Worm (Caenorhabditis elegans) whole organism, L2 larva: ENCODE measurements around the gene acs-19.

Source experiments
- C34F6.9 ChIP-seq: fragments of 150-350 bp; optimal IDR thresholded peaks from 2 replicates; lab custom pipeline; 2014; ENCODE audit warnings: missing biosample characterization, missing genetic modification characterization
- F13H6.1 ChIP-seq: sonication (generic microtip); optimal IDR thresholded peaks from 2 replicates; lab custom pipeline; 2016; ENCODE audit warnings: missing genetic modification characterization, missing compliant biosample characterization
- Y55F3AM.14 ChIP-seq: fragments of 200-800 bp; sonication (Bioruptor generic); optimal IDR thresholded peaks from 2 replicates; lab custom pipeline; 2018; ENCODE audit warnings: mild to moderate bottlenecking, missing genetic modification characterization, missing compliant biosample characterization
- ZK546.5 ChIP-seq: sonication (generic microtip); optimal IDR thresholded peaks from 2 replicates; lab custom pipeline; 2017; ENCODE audit warnings: missing biosample characterization, missing genetic modification characterization
- aly-2 ChIP-seq: fragments of 150-350 bp; optimal IDR thresholded peaks from 2 replicates; lab custom pipeline; 2014; ENCODE audit warnings: missing biosample characterization, missing genetic modification characterization
- blmp-1 ChIP-seq: sonication (generic microtip); optimal IDR thresholded peaks from 2 replicates; lab custom pipeline; 2017; ENCODE audit warnings: missing genetic modification characterization, mild to moderate bottlenecking, missing compliant biosample characterization, antibody characterized with exemption, moderate library complexity; ENCODE audit not compliant: insufficient read depth
- ceh-82 ChIP-seq: fragments of 150-350 bp; optimal IDR thresholded peaks from 2 replicates; lab custom pipeline; 2014; ENCODE audit warnings: missing biosample characterization, missing genetic modification characterization
- crh-2 ChIP-seq: sonication (generic microtip); optimal IDR thresholded peaks from 2 replicates; lab custom pipeline; 2017; ENCODE audit warnings: missing biosample characterization, missing genetic modification characterization
- elt-1 ChIP-seq: fragments of 150-350 bp; optimal IDR thresholded peaks from 2 replicates; lab custom pipeline; 2014; ENCODE audit warnings: missing biosample characterization, missing genetic modification characterization
- elt-3 ChIP-seq: sonication (generic microtip); optimal IDR thresholded peaks from 2 replicates; lab custom pipeline; 2017; ENCODE audit warnings: missing biosample characterization, missing genetic modification characterization
- fos-1 ChIP-seq: fragments of 150-350 bp; optimal IDR thresholded peaks from 2 replicates; lab custom pipeline; 2014; ENCODE audit warnings: missing biosample characterization, missing genetic modification characterization
- lin-11 ChIP-seq: fragments of 150-350 bp; sonication (generic microtip); optimal IDR thresholded peaks from 2 replicates; lab custom pipeline; 2014; ENCODE audit warnings: missing biosample characterization, missing genetic modification characterization, inconsistent platforms, mixed read lengths
- lin-13 ChIP-seq: fragments of 150-350 bp; optimal IDR thresholded peaks from 2 replicates; lab custom pipeline; 2014; ENCODE audit warnings: missing biosample characterization, missing genetic modification reagents, missing genetic modification characterization
- lin-39 ChIP-seq: fragments of 150-350 bp; optimal IDR thresholded peaks from 2 replicates; lab custom pipeline; 2014; ENCODE audit warnings: missing biosample characterization, missing genetic modification reagents, missing genetic modification characterization
- lsy-2 ChIP-seq, 2 experiments: fragments of 150-350 bp in 1 of 2; sonication (generic microtip) in 1 of 2; optimal IDR thresholded peaks; 2 replicates each; lab custom pipeline; 2014 to 2017; ENCODE audit warnings: missing biosample characterization in 2 of 2, missing genetic modification characterization in 2 of 2
- mab-5 ChIP-seq: fragments of 150-350 bp; optimal IDR thresholded peaks from 2 replicates; lab custom pipeline; 2014; ENCODE audit warnings: missing biosample characterization, missing genetic modification characterization
- mbf-1 ChIP-seq: sonication (generic microtip); optimal IDR thresholded peaks from 2 replicates; lab custom pipeline; 2017; ENCODE audit warnings: missing biosample characterization, missing genetic modification characterization
- nhr-10 ChIP-seq: sonication (generic microtip); optimal IDR thresholded peaks from 2 replicates; lab custom pipeline; 2017; ENCODE audit warnings: missing biosample characterization, missing genetic modification characterization
- nhr-11 ChIP-seq: fragments of 150-350 bp; optimal IDR thresholded peaks from 2 replicates; lab custom pipeline; 2014; ENCODE audit warnings: missing biosample characterization, missing genetic modification characterization
- nhr-12 ChIP-seq: fragments of 150-350 bp; optimal IDR thresholded peaks from 2 replicates; lab custom pipeline; 2014; ENCODE audit warnings: missing biosample characterization, missing genetic modification characterization
- nhr-129 ChIP-seq: fragments of 150-350 bp; optimal IDR thresholded peaks from 2 replicates; lab custom pipeline; 2014; ENCODE audit warnings: missing biosample characterization, missing genetic modification characterization
- nhr-23 ChIP-seq: fragments of 150-350 bp; optimal IDR thresholded peaks from 2 replicates; lab custom pipeline; 2014; ENCODE audit warnings: missing biosample characterization, missing genetic modification reagents, missing genetic modification characterization
- nhr-237 ChIP-seq: fragments of 150-350 bp; optimal IDR thresholded peaks from 2 replicates; lab custom pipeline; 2014; ENCODE audit warnings: missing biosample characterization, missing genetic modification characterization
- nhr-77 ChIP-seq: fragments of 150-350 bp; optimal IDR thresholded peaks from 2 replicates; lab custom pipeline; 2014; ENCODE audit warnings: missing biosample characterization, missing genetic modification characterization
- sem-4 ChIP-seq: fragments of 150-350 bp; optimal IDR thresholded peaks from 2 replicates; lab custom pipeline; 2014; ENCODE audit warnings: missing biosample characterization, missing genetic modification reagents, missing genetic modification characterization
- skn-1 ChIP-seq: sonication (generic microtip); optimal IDR thresholded peaks from 2 replicates; lab custom pipeline; 2017; ENCODE audit warnings: missing biosample characterization, missing genetic modification characterization
- sma-9 ChIP-seq, 2 experiments: fragments of 150-350 bp in 1 of 2; sonication (generic microtip) in 1 of 2; optimal IDR thresholded peaks; 2 replicates each; lab custom pipeline; 2014 to 2016; ENCODE audit warnings: missing genetic modification characterization in 2 of 2, mild to moderate bottlenecking in 1 of 2, missing biosample characterization in 1 of 2, missing compliant biosample characterization in 1 of 2, missing genetic modification reagents in 1 of 2, moderate library complexity in 1 of 2
- snpc-4 ChIP-seq: fragments of 150-350 bp; optimal IDR thresholded peaks from 2 replicates; lab custom pipeline; 2014; ENCODE audit warnings: missing biosample characterization, missing genetic modification characterization
- unc-39 ChIP-seq: fragments of 150-350 bp; optimal IDR thresholded peaks from 2 replicates; lab custom pipeline; 2014; ENCODE audit warnings: missing biosample characterization, missing genetic modification characterization
- unc-55 ChIP-seq: fragments of 150-350 bp; sonication (generic microtip); optimal IDR thresholded peaks from 3 replicates; lab custom pipeline; 2014; ENCODE audit warnings: missing biosample characterization, missing genetic modification reagents, missing genetic modification characterization
- unc-62 ChIP-seq: fragments of 150-350 bp; optimal IDR thresholded peaks from 2 replicates; lab custom pipeline; 2014; ENCODE audit warnings: missing biosample characterization, missing genetic modification reagents, missing genetic modification characterization
- ztf-4 ChIP-seq: fragments of 150-350 bp; optimal IDR thresholded peaks from 2 replicates; lab custom pipeline; 2014; ENCODE audit warnings: missing biosample characterization, missing genetic modification characterization

The acs-19 gene

DNA sequence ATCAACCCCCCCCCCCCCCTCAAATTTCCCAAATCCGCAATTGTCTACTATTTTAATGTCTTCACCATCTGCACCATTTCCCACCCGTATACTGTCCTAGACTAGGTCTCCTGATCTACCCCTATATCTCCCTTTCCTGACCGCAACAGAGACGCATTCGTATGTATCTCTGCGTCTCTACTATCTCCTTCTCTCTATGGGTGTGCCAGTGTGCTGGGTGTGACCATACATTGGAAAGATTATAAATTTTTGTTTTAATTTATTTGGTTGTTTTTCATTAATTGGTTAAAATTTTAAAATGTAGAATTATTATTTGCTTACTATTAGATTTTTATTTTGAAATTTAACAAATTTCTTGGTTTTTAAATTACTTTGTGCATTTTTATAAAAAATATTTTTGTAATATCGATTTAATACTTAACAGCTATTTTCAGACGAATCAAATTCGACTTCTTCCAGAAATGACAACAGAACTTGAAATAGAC lies 42.3 kb upstream of the acs-19 start, which contains the start of gene amx-1:
Gene amx-1 (plus strand): TSS at position 435 of the 485 bp plus-strand sequence.
- TF ChIP-seq nhr-129 (tag; lab: Kevin White, UChicago) (no peak), blmp-1 (tag; lab: Kevin White, UChicago) (no peak), lsy-2 (tag; optimal IDR thresholded peaks at IDR 0.05; lab: Kevin White, UChicago) (peak in 1 of 2 experiments; percentile 15), sem-4 (tag; lab: Kevin White, UChicago) (no peak)
- TF ChIP-seq, all 48 proteins: peak for 1

DNA sequence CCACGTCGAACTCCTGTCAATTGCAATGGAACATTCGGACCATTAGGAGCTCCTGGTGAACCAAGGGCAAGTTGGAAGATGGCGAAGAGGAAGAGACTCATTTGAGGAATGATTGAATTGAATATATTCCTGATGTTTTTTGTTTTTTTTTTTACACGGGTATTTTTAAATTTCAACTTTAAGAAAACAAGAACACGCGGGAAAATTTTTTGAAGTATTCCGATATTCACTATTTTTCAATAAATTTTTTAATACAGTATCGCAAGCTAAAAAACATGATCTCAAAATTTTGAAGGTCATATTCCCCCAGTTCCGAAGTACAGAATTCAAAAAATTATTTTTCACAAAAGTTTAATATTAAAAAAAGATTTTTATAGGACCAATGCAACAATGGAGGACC lies 35.2 kb upstream of the acs-19 start, which contains the start of gene cnnm-5:
Gene cnnm-5 (minus strand): TSS at position 101 of the 400 bp plus-strand sequence.
- no peak for TF ChIP-seq unc-62 (GFP tag; lab: Kevin White, UChicago)
- no peak for TF ChIP-seq snpc-4 (tag; lab: Kevin White, UChicago)
- TF ChIP-seq, all 48 proteins: peak for 0

DNA sequence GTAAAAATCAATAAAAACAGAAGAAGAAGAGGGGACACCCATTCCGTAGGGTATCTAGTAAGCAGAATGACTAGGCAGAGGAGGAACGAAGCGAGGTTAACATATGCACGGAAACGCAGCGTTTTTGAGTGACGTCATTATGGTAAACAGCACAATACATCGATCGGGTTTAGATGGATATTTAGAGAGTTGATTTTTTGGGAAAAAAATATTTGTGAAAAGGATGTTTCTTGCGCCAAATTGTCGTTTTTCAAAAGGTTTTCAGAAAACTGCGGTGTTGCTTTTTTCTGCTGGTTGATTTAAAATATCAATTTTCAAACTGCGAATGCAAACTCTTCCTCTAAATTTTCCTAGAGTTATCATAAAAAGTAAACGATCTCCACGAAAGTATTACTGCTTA lies 32.9 kb upstream of the acs-19 start, which contains the start of gene C36A4.10:
Gene C36A4.10 (minus strand): TSS at position 101 of the 400 bp plus-strand sequence.
- peak; percentile 1 for TF ChIP-seq fos-1 (tag; lab: Kevin White, UChicago)
- TF ChIP-seq unc-55 (GFP tag; lab: Kevin White, UChicago), result peak; percentile 6
- TF ChIP-seq blmp-1 (tag; lab: Kevin White, UChicago), result no peak

DNA sequence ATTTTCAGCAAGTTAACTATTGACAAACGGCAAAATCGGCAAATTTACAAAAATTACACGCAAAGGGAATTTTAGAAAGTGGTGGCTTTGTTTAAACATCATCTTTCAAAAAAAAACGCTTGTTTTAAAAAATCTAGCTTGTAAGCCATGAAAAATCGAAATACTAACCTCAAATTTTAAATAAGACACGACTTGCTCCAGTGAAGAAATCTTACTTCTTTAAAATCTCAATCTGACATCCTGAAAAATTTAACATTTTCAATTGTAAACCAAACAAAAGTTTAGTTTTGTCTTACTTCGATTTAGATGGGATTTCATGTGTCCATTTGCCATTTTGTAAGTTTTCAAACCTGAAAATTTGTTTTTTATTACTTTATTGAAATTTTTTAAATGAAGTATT lies 32.5 kb upstream of the acs-19 start:
- TF ChIP-seq mab-5 (tag; lab: Kevin White, UChicago), result no peak
- no peak for TF ChIP-seq nhr-12
- TF ChIP-seq ztf-4 (tag; lab: Kevin White, UChicago), result no peak
- no peak for TF ChIP-seq ZK546.5 (tag; lab: Kevin White, UChicago)
- TF ChIP-seq nhr-237 (tag; lab: Kevin White, UChicago), result no peak
- TF ChIP-seq, all 48 proteins: peak for 0

DNA sequence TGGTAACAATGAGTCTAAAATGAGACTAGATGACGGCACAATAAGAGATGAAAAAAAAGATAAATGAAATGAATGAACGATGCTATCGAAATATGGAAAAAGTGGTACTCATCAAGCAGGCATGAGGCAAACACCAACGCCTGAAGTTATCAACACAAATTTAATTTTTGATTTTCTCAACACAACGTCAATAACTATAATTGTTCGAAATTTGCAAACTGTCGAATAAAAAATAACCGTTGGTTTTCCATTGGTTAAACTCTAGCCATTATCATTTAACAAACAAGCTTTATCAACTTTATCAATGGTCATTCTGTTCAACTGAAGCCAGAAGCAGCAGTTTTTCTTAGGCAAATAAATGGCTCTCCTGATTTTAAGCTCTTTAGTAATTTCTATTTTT lies 32.0 kb upstream of the acs-19 start, which contains the start of gene cyp-25A1:
Gene cyp-25A1 (plus strand): TSS at position 301 of the 400 bp plus-strand sequence.
- TF ChIP-seq nhr-129 (tag; lab: Kevin White, UChicago) (no peak), elt-1 (tag; lab: Kevin White, UChicago) (no peak), ceh-82 (tag; lab: Kevin White, UChicago) (no peak), ztf-4 (tag; lab: Kevin White, UChicago) (no peak), nhr-23 (tag; lab: Kevin White, UChicago) (no peak), aly-2 (no peak), nhr-77 (tag; lab: Kevin White, UChicago) (no peak), nhr-10 (no peak), lin-39 (tag; lab: Kevin White, UChicago) (no peak), unc-62 (GFP tag; lab: Kevin White, UChicago) (no peak), mbf-1 (no peak), unc-39 (tag; lab: Kevin White, UChicago) (no peak), Y55F3AM.14 (GFP tag; lab: Kevin White, UChicago) (no peak), skn-1 (tag; lab: Kevin White, UChicago) (no peak)

DNA sequence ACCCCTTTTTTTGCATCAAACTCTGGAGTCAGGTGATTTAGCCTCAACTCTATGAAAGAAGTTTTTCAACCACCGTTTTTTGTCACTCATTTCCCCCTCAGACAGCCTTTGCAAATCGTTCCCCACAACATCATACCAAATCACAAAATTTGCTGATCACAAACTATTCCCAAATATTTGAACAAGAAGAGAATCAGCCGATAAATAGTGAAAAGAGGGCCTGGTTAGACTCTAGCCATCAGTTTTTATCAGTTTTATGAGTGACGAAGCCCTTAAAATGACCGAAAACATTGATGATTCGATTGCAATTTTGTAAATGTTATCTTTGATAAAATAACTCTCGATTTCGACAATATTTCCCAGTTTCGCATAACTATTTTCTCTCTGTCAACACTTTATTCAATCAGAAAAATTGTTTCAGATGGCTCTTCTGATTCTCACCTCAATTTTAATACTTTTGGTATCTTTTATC lies 29.5 kb upstream of the acs-19 start, which contains the start of gene cyp-25A2:
Gene cyp-25A2 (plus strand): TSS at position 422 of the 472 bp plus-strand sequence.
- TF ChIP-seq sem-4 (tag; lab: Kevin White, UChicago), result no peak
- no peak for TF ChIP-seq ztf-4 (tag; lab: Kevin White, UChicago)
- TF ChIP-seq F13H6.1, result peak; percentile 27
- TF ChIP-seq nhr-11 (tag; lab: Kevin White, UChicago), result no peak
- no peak for TF ChIP-seq ZK546.5 (tag; lab: Kevin White, UChicago)
- TF ChIP-seq Y55F3AM.14 (GFP tag; lab: Kevin White, UChicago), result no peak
- no peak for TF ChIP-seq C34F6.9 (tag; lab: Kevin White, UChicago)
- TF ChIP-seq lin-11 (tag; lab: Kevin White, UChicago), result no peak
- TF ChIP-seq elt-3 (tag; lab: Kevin White, UChicago), result no peak
- TF ChIP-seq lin-13 (GFP tag; lab: Kevin White, UChicago), result no peak
- TF ChIP-seq nhr-77 (tag; lab: Kevin White, UChicago), result no peak
- TF ChIP-seq crh-2 (tag; lab: Kevin White, UChicago), result peak; percentile 29
- TF ChIP-seq sma-9 (GFP tag; optimal IDR thresholded peaks at IDR 0.05; lab: Kevin White, UChicago), result peak; percentile 66
- TF ChIP-seq sma-9 (tag; optimal IDR thresholded peaks at IDR 0.05; lab: Kevin White, UChicago), result no peak
- TF ChIP-seq nhr-129 (tag; lab: Kevin White, UChicago), result no peak
- TF ChIP-seq elt-1 (tag; lab: Kevin White, UChicago), result no peak
- TF ChIP-seq fos-1 (tag; lab: Kevin White, UChicago), result peak; percentile 90
